Fruit fly (Drosophila melanogaster) whole organism, embryonic: ENCODE results near the gene yin.
A peak's percentile ranks its signal among the peaks of the same experiment; 100 is the strongest.

Experiments used
- Aef1 ChIP-seq: fragments of 200-800 bp; sonication (Bioruptor generic); IDR thresholded peaks from 3 replicates; pipeline ENCODE4 v1.3.6; 2022; ENCODE audit warnings: missing biosample characterization, missing genetic modification characterization
- Blimp-1 ChIP-seq: fragments of 200-800 bp; sonication (Bioruptor generic); optimal IDR thresholded peaks from 3 replicates; lab custom pipeline; 2018; ENCODE audit warnings: missing biosample characterization, missing genetic modification characterization, mild to moderate bottlenecking, moderate library complexity, missing genetic modification reagents
- CG12071 ChIP-seq: fragments of 200-800 bp; sonication (Bioruptor generic); optimal IDR thresholded peaks from 3 replicates; lab custom pipeline; 2018; ENCODE audit warnings: missing biosample characterization, mild to moderate bottlenecking, missing genetic modification characterization
- CG13296 ChIP-seq: fragments of 200-800 bp; sonication (Bioruptor generic); optimal IDR thresholded peaks from 3 replicates; lab custom pipeline; 2018; ENCODE audit warnings: missing biosample characterization, mild to moderate bottlenecking, missing genetic modification characterization
- CG14710 ChIP-seq: fragments of 200-800 bp; sonication (Bioruptor generic); optimal IDR thresholded peaks from 3 replicates; lab custom pipeline; 2019; ENCODE audit warnings: missing biosample characterization, mild to moderate bottlenecking, missing genetic modification characterization, moderate library complexity
- CG15479 ChIP-seq: fragments of 200-800 bp; sonication (Bioruptor generic); optimal IDR thresholded peaks from 3 replicates; lab custom pipeline; 2019; ENCODE audit warnings: missing biosample characterization, mild to moderate bottlenecking, missing genetic modification characterization, moderate library complexity
- CG17568 ChIP-seq: fragments of 200-800 bp; sonication (Bioruptor generic); optimal IDR thresholded peaks from 2 replicates; lab custom pipeline; 2018; ENCODE audit warnings: missing biosample characterization, mild to moderate bottlenecking, missing genetic modification characterization, moderate library complexity
- CG2678 ChIP-seq: fragments of 200-800 bp; sonication (Bioruptor generic); optimal IDR thresholded peaks from 3 replicates; lab custom pipeline; 2019; ENCODE audit warnings: missing biosample characterization, mild to moderate bottlenecking, missing genetic modification characterization, moderate library complexity
- CG34376 ChIP-seq: fragments of 200-800 bp; sonication (Bioruptor generic); optimal IDR thresholded peaks from 2 replicates; lab custom pipeline; 2018; ENCODE audit warnings: missing biosample characterization, mild to moderate bottlenecking, missing genetic modification characterization
- CG7271 ChIP-seq: fragments of 200-800 bp; sonication (Bioruptor generic); optimal IDR thresholded peaks from 2 replicates; lab custom pipeline; 2018; ENCODE audit warnings: missing biosample characterization, mild to moderate bottlenecking, missing genetic modification characterization, moderate library complexity
- CG7372 ChIP-seq: fragments of 200-800 bp; sonication (Bioruptor generic); IDR thresholded peaks from 2 replicates; pipeline ENCODE4 v1.3.6; 2022; ENCODE audit warnings: missing biosample characterization, missing genetic modification characterization
- CG7928 ChIP-seq: fragments of 200-800 bp; sonication (Bioruptor generic); optimal IDR thresholded peaks from 2 replicates; lab custom pipeline; 2017; ENCODE audit warnings: missing biosample characterization, mild to moderate bottlenecking, missing genetic modification characterization
- CG8281 ChIP-seq: fragments of 200-800 bp; sonication (Bioruptor generic); optimal IDR thresholded peaks from 2 replicates; lab custom pipeline; 2018; ENCODE audit warnings: missing biosample characterization, mild to moderate bottlenecking, missing genetic modification characterization, moderate library complexity
- CG9609 ChIP-seq: fragments of 200-800 bp; sonication (Bioruptor generic); optimal IDR thresholded peaks from 3 replicates; lab custom pipeline; 2016; ENCODE audit warnings: missing biosample characterization, missing genetic modification characterization
- D19A ChIP-seq: fragments of 200-800 bp; optimal IDR thresholded peaks from 3 replicates; lab custom pipeline; 2019; ENCODE audit warnings: missing biosample characterization, mild to moderate bottlenecking, missing genetic modification characterization, moderate library complexity
- Hey ChIP-seq: fragments of 200-800 bp; sonication (Bioruptor generic); optimal IDR thresholded peaks from 3 replicates; lab custom pipeline; 2018; ENCODE audit warnings: missing biosample characterization, mild to moderate bottlenecking, missing genetic modification characterization
- Hr78 ChIP-seq, 2 experiments: fragments of 200-800 bp in 1 of 2; fragments of >200 bp in 1 of 2; sonication (Bioruptor generic) in 1 of 2; optimal IDR thresholded peaks; 2 replicates each; lab custom pipeline; 2017 to 2019; ENCODE audit warnings: missing biosample characterization in 2 of 2, missing genetic modification characterization in 2 of 2, mild to moderate bottlenecking in 1 of 2, moderate library complexity in 1 of 2
- PHDP ChIP-seq: fragments of 200-800 bp; sonication (Bioruptor generic); optimal IDR thresholded peaks from 3 replicates; lab custom pipeline; 2018; ENCODE audit warnings: missing biosample characterization, mild to moderate bottlenecking, missing genetic modification characterization, moderate library complexity
- Pdp1 ChIP-seq, 2 experiments: fragments of 200-800 bp; sonication (Bioruptor generic); optimal IDR thresholded peaks; 3 replicates each; lab custom pipeline; 2016; ENCODE audit warnings: missing biosample characterization in 2 of 2, missing genetic modification characterization in 2 of 2, mild to moderate bottlenecking in 1 of 2, moderate library complexity in 1 of 2
- Xrp1 ChIP-seq: fragments of 200-800 bp; sonication (Bioruptor generic); IDR thresholded peaks from 2 replicates; pipeline ENCODE4 v1.3.6; 2022; ENCODE audit warnings: missing biosample characterization, missing genetic modification characterization
- btn ChIP-seq: fragments of 200-800 bp; sonication (Bioruptor generic); optimal IDR thresholded peaks from 2 replicates; lab custom pipeline; 2016; ENCODE audit warnings: missing biosample characterization, missing genetic modification characterization
- cad ChIP-seq: fragments of >200 bp; optimal IDR thresholded peaks from 2 replicates; lab custom pipeline; 2017; ENCODE audit warnings: missing biosample characterization, missing genetic modification characterization
- exex ChIP-seq: fragments of 200-800 bp; sonication (Bioruptor generic); optimal IDR thresholded peaks from 4 replicates; lab custom pipeline; 2018; ENCODE audit warnings: missing biosample characterization, mild to moderate bottlenecking, missing genetic modification characterization, moderate library complexity
- grn ChIP-seq: fragments of 200-800 bp; sonication (Bioruptor generic); optimal IDR thresholded peaks from 3 replicates; lab custom pipeline; 2017; ENCODE audit warnings: missing biosample characterization, missing genetic modification characterization
- lab ChIP-seq: fragments of 200-800 bp; sonication (Bioruptor generic); optimal IDR thresholded peaks from 3 replicates; lab custom pipeline; 2017; ENCODE audit warnings: missing biosample characterization, missing genetic modification characterization, mild to moderate bottlenecking, moderate library complexity, missing genetic modification reagents
- lov ChIP-seq, 2 experiments: fragments of 200-800 bp in 1 of 2; fragments of >200 bp in 1 of 2; sonication (Bioruptor generic) in 1 of 2; IDR thresholded peaks in 1 of 2; optimal IDR thresholded peaks in 1 of 2; 2 replicates in 1 of 2; 3 replicates in 1 of 2; pipeline versions ENCODE4 v1.3.6 to Lab custom; 2017 to 2022; ENCODE audit warnings: missing biosample characterization in 1 of 2, missing genetic modification characterization in 1 of 2
- mirr ChIP-seq: fragments of 200-800 bp; sonication (Bioruptor generic); optimal IDR thresholded peaks from 3 replicates; lab custom pipeline; 2018; ENCODE audit warnings: missing biosample characterization, mild to moderate bottlenecking, missing genetic modification characterization
- odd ChIP-seq: fragments of 200-800 bp; sonication (Bioruptor generic); optimal IDR thresholded peaks from 2 replicates; lab custom pipeline; 2017; ENCODE audit warnings: missing biosample characterization, mild to moderate bottlenecking, missing genetic modification characterization
- pros ChIP-seq: fragments of 200-800 bp; sonication (Bioruptor generic); optimal IDR thresholded peaks from 3 replicates; lab custom pipeline; 2019; ENCODE audit warnings: missing biosample characterization, mild to moderate bottlenecking, missing genetic modification characterization, moderate library complexity
- schlank ChIP-seq: fragments of 200-800 bp; sonication (Bioruptor generic); optimal IDR thresholded peaks from 2 replicates; lab custom pipeline; 2018; ENCODE audit warnings: missing biosample characterization, mild to moderate bottlenecking, missing genetic modification characterization
- sd ChIP-seq: fragments of 200-800 bp; sonication (Bioruptor generic); optimal IDR thresholded peaks from 3 replicates; lab custom pipeline; 2018; ENCODE audit warnings: missing biosample characterization, mild to moderate bottlenecking, missing genetic modification characterization, moderate library complexity
- sug ChIP-seq: fragments of 200-800 bp; optimal IDR thresholded peaks from 2 replicates; lab custom pipeline; 2019; ENCODE audit warnings: missing biosample characterization, mild to moderate bottlenecking, missing genetic modification characterization, moderate library complexity
- twi ChIP-seq: fragments of 200-800 bp; optimal IDR thresholded peaks from 2 replicates; lab custom pipeline; 2019; ENCODE audit warnings: missing biosample characterization, mild to moderate bottlenecking, missing genetic modification characterization, moderate library complexity
- zen ChIP-seq: fragments of 200-800 bp; sonication (Bioruptor generic); optimal IDR thresholded peaks from 3 replicates; lab custom pipeline; 2018; ENCODE audit warnings: missing biosample characterization, mild to moderate bottlenecking, missing genetic modification characterization, moderate library complexity

yin gene

dm6 chrX:3874452-3874851 is 2.7 kb upstream of the yin start:
- TF ChIP-seq Blimp-1 (GFP tag; lab: Kevin White, UChicago), result peak; percentile 63
- peak; percentile 63 for TF ChIP-seq CG8281
- TF ChIP-seq Xrp1 (GFP tag; lab: Robert Waterston, UW), result no peak
- TF ChIP-seq, all 482 proteins: peak for 2

dm6 chrX:3870577-3870976 is 1.2 kb downstream of the yin start:
- TF ChIP-seq CG7372 (GFP tag; lab: Robert Waterston, UW) (no peak), exex (tag; lab: Kevin White, UChicago) (peak; percentile 79), CG34376 (GFP tag; lab: Kevin White, UChicago) (peak; percentile 41), Pdp1 (GFP tag; optimal IDR thresholded peaks at IDR 0.05; lab: Kevin White, UChicago) (peak in 1 of 2 experiments; percentile 43), sd (tag; lab: Kevin White, UChicago) (peak; percentile 75), mirr (GFP tag; lab: Kevin White, UChicago) (peak; percentile 37), lab (GFP tag; lab: Kevin White, UChicago) (peak; percentile 2), odd (GFP tag; lab: Kevin White, UChicago) (no peak), sug (tag; lab: Kevin White, UChicago) (peak; percentile 30), Hr78 (GFP tag; optimal IDR thresholded peaks at IDR 0.05; lab: Kevin White, UChicago) (peak in 1 of 2 experiments; percentile 33), Aef1 (GFP tag; lab: Robert Waterston, UW) (no peak), grn (GFP tag; lab: Kevin White, UChicago) (peak; percentile 85)
- TF ChIP-seq, all 482 proteins: peak for 9

- TF ChIP-seq sd (tag; lab: Kevin White, UChicago), result peak; percentile 22
- no peak for TF ChIP-seq D19A (tag; lab: Kevin White, UChicago)
- TF ChIP-seq lov (optimal IDR thresholded peaks at IDR 0.05; lab: Kevin White, UChicago), result no peak
- TF ChIP-seq lov (GFP tag; IDR thresholded peaks at IDR 0.05; lab: Robert Waterston, UW), result 0 out of 3 replicates have a peak, but pooled peaks have one; percentile 20
- TF ChIP-seq CG2678 (tag; lab: Kevin White, UChicago), result peak; percentile 44
- peak; percentile 9 for TF ChIP-seq CG7271 (tag; lab: Kevin White, UChicago)
- TF ChIP-seq exex (tag; lab: Kevin White, UChicago), result peak; percentile 85
- TF ChIP-seq btn (GFP tag; lab: Kevin White, UChicago), result no peak
- TF ChIP-seq Hey, result peak; percentile 3
- peak; percentile 65 for TF ChIP-seq sug (tag; lab: Kevin White, UChicago)
- peak; percentile 21 for TF ChIP-seq mirr (GFP tag; lab: Kevin White, UChicago)
- TF ChIP-seq CG7928 (GFP tag; lab: Kevin White, UChicago), result no peak
- no peak for TF ChIP-seq CG14710 (tag; lab: Kevin White, UChicago)
- peak; percentile 2 for TF ChIP-seq CG13296 (GFP tag; lab: Kevin White, UChicago)
- peak; percentile 97 for TF ChIP-seq CG15479
- peak; percentile 85 for TF ChIP-seq cad (GFP tag; lab: Kevin White, UChicago)
- TF ChIP-seq CG9609, result no peak
- TF ChIP-seq PHDP (tag; lab: Kevin White, UChicago), result peak; percentile 13
- TF ChIP-seq schlank (tag; lab: Kevin White, UChicago), result peak; percentile 1
- no peak for TF ChIP-seq pros (GFP tag; lab: Kevin White, UChicago)
- peak; percentile 50 for TF ChIP-seq CG12071 (GFP tag; lab: Kevin White, UChicago)
- peak; percentile 60 for TF ChIP-seq grn (GFP tag; lab: Kevin White, UChicago)
- peak; percentile 14 for TF ChIP-seq twi (tag; lab: Kevin White, UChicago)
- TF ChIP-seq CG17568 (GFP tag; lab: Kevin White, UChicago), result peak; percentile 17
- TF ChIP-seq zen (tag; lab: Kevin White, UChicago), result peak; percentile 38
- TF ChIP-seq CG34376 (GFP tag; lab: Kevin White, UChicago), result peak; percentile 71
Observed at dm6 chrX:3869092-3869491, 2.6 kb downstream of the yin start.
